Worm (Caenorhabditis elegans) whole organism, L4 larva: Measurements from ENCODE around the gene oac-20.

Experiments used
- F37D6.2 ChIP-seq: sonication (generic microtip); optimal IDR thresholded peaks from 2 replicates; lab custom pipeline; 2016; ENCODE audit warnings: mild to moderate bottlenecking, missing genetic modification characterization, missing compliant biosample characterization
- Y5F2A.4 ChIP-seq: fragments of 200-800 bp; sonication (Bioruptor generic); optimal IDR thresholded peaks from 2 replicates; lab custom pipeline; 2018; ENCODE audit warnings: mild to moderate bottlenecking, missing genetic modification characterization, missing compliant biosample characterization
- ceh-32 ChIP-seq: sonication (generic microtip); optimal IDR thresholded peaks from 2 replicates; lab custom pipeline; 2016; ENCODE audit warnings: mild to moderate bottlenecking, missing genetic modification characterization, missing compliant biosample characterization; ENCODE audit not compliant: poor library complexity
- ces-1 ChIP-seq: fragments of 150-350 bp; sonication (generic microtip); optimal IDR thresholded peaks from 4 replicates; lab custom pipeline; 2014; ENCODE audit warnings: missing biosample characterization, missing genetic modification reagents, missing genetic modification characterization
- hlh-30 ChIP-seq: sonication (generic microtip); optimal IDR thresholded peaks from 2 replicates; lab custom pipeline; 2017; ENCODE audit warnings: antibody characterized with exemption, mild to moderate bottlenecking, missing genetic modification characterization, missing compliant biosample characterization; ENCODE audit not compliant: insufficient read depth
- mep-1 ChIP-seq: fragments of 150-350 bp; sonication (generic microtip); optimal IDR thresholded peaks from 3 replicates; lab custom pipeline; 2014; ENCODE audit warnings: missing biosample characterization, missing genetic modification characterization
- pha-4 ChIP-seq, 2 experiments: fragments of 150-350 bp in 1 of 2; fragments of 200-800 bp in 1 of 2; sonication (Bioruptor generic) in 1 of 2; IDR thresholded peaks in 1 of 2; optimal IDR thresholded peaks in 1 of 2; 2 replicates each; pipeline versions ENCODE4 v1.3.6 to Lab custom; 2014 to 2022; ENCODE audit warnings: missing genetic modification characterization in 2 of 2, missing genetic modification reagents in 2 of 2, missing biosample characterization in 1 of 2, missing compliant biosample characterization in 1 of 2
- skn-1 ChIP-seq: fragments of 150-350 bp; optimal IDR thresholded peaks from 2 replicates; lab custom pipeline; 2014; ENCODE audit warnings: missing biosample characterization, missing genetic modification characterization
- zag-1 ChIP-seq: fragments of 150-350 bp; optimal IDR thresholded peaks from 2 replicates; lab custom pipeline; 2014; ENCODE audit warnings: missing biosample characterization, missing genetic modification characterization

ce11 chrV:15952762-15953161, 25.8 kb upstream of the oac-20 start, which contains the start of gene srw-56:
- no peak for TF ChIP-seq Y5F2A.4
- no peak for TF ChIP-seq zag-1 (tag; lab: Kevin White, UChicago)
- TF ChIP-seq mep-1 (tag; lab: Kevin White, UChicago) = no peak
- no peak for TF ChIP-seq F37D6.2 (tag; lab: Kevin White, UChicago)
- no peak for TF ChIP-seq hlh-30 (tag; lab: Kevin White, UChicago)
- TF ChIP-seq pha-4 (GFP tag; IDR thresholded peaks at IDR 0.05; lab: Robert Waterston, UW) = no peak
- no peak for TF ChIP-seq pha-4 (tag; optimal IDR thresholded peaks at IDR 0.05; lab: Kevin White, UChicago)
- TF ChIP-seq skn-1 (tag; lab: Kevin White, UChicago) = no peak
- TF ChIP-seq ces-1 (GFP tag; lab: Kevin White, UChicago) = no peak
- TF ChIP-seq ceh-32 (tag; lab: Kevin White, UChicago) = no peak
